Worm (Caenorhabditis elegans): ENCODE measurements around the gene lgg-2.

- TF ChIP-seq flt-1 (GFP tag; IDR thresholded peaks at IDR 0.05) (no peak), T22C8.4 (GFP tag; IDR thresholded peaks at IDR 0.05) (no peak)
Measured at ce11 chrIV:10949510-10949909, 13.8 kb upstream of the lgg-2 start, which contains the start of gene nsph-3.1.

Measured in whole organism, midembryonic.